Worm (Caenorhabditis elegans): ENCODE results near the gene F33H12.1.
A peak's percentile ranks its signal among the peaks of the same experiment; 100 is the strongest.
"Not testable (repeated sequence)": the region's sequence is repeated elsewhere in the genome, so short reads cannot be mapped to it uniquely, and the experiment has no call there.

The F33H12.1 gene

ce11 chrII:2631169-2631568, 30.9 kb downstream of the F33H12.1 start, which contains the start of gene D2062.1:
TSS of gene D2062.1 (plus strand) at chrII:2631469.
- no peak for TF ChIP-seq B0261.1 (tag; optimal IDR thresholded peaks at IDR 0.05)
- TF ChIP-seq hmg-1.2 (GFP tag; IDR thresholded peaks at IDR 0.05), result no peak
- no peak for TF ChIP-seq sptf-2 (GFP tag; optimal IDR thresholded peaks at IDR 0.05)
- TF ChIP-seq ceh-58 (GFP tag; IDR thresholded peaks at IDR 0.05), result no peak
- no peak for TF ChIP-seq madf-6 (GFP tag; IDR thresholded peaks at IDR 0.05)

DNA sequence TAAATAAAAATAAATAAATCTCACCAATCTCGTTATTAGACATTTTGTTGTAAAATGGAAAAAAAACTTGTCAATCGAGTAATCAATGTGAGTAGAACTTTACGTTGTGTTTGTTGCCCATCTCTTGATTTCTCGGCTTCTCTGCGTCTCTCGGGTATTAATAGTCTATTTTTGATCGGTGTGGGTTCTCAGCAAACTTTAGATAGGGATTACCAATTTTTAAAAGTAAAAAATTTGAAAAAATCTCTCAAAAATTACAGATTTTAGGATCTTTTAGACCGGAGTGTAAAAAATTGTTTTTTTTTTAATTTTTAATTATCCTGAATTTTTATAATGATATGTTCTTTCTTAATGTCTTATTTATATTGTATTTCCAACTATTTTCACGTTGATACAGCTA, 37.1 kb downstream of the F33H12.1 start, which contains the start of gene F22E5.21:
Gene F22E5.21 (minus strand): TSS at position 101 of the 400 bp plus-strand sequence.
- no peak for TF ChIP-seq tbx-9 (tag; optimal IDR thresholded peaks at IDR 0.05; ENCODE audit: borderline replicate concordance)

- TF ChIP-seq Y56A3A.18 (GFP tag; IDR thresholded peaks at IDR 0.05) (no peak), aptf-2 (GFP tag; conservative IDR thresholded peaks at IDR 0.05) (no peak), egl-18 (GFP tag; IDR thresholded peaks at IDR 0.05) (no peak), mcd-1 (GFP tag; IDR thresholded peaks at IDR 0.05) (peak; percentile 85), pha-4 (tag; optimal IDR thresholded peaks at IDR 0.05) (no peak), zim-3 (tag; optimal IDR thresholded peaks at IDR 0.05) (no peak), snpc-1.1 (tag; optimal IDR thresholded peaks at IDR 0.05; ENCODE audit: insufficient read depth) (no peak), atf-7 (tag; optimal IDR thresholded peaks at IDR 0.05) (no peak), dpl-1 (GFP tag; optimal IDR thresholded peaks at IDR 0.05) (peak; percentile 54), efl-1 (GFP tag; optimal IDR thresholded peaks at IDR 0.05) (peak; percentile 30), lin-54 (GFP tag; optimal IDR thresholded peaks at IDR 0.05) (peak; percentile 50), lsl-1 (GFP tag; optimal IDR thresholded peaks at IDR 0.05) (no peak), Y53F4B.3 (GFP tag; IDR thresholded peaks at IDR 0.05) (no peak), ztf-22 (GFP tag; optimal IDR thresholded peaks at IDR 0.05) (no peak), ceh-27 (GFP tag; optimal IDR thresholded peaks at IDR 0.05) (no peak), snpc-1.3 (tag; optimal IDR thresholded peaks at IDR 0.05; ENCODE audit: insufficient read depth) (no peak), F23B12.7 (tag; optimal IDR thresholded peaks at IDR 0.05; ENCODE audit: insufficient read depth) (no peak), chd-7 (tag; optimal IDR thresholded peaks at IDR 0.05) (no peak), nfya-2 (GFP tag; IDR thresholded peaks at IDR 0.05) (no peak), ZK185.1 (tag; optimal IDR thresholded peaks at IDR 0.05; ENCODE audit: poor library complexity, severe bottlenecking) (no peak), K11D2.4 (GFP tag; IDR thresholded peaks at IDR 0.05) (no peak), ccch-3 (GFP tag; optimal IDR thresholded peaks at IDR 0.05) (no peak)
These were observed 37.8 kb downstream of the F33H12.1 start, which contains the start of gene F22E5.9 for ce11 chrII:2638062-2638461. TSS of gene F22E5.9 (plus strand) at chrII:2638388.

DNA sequence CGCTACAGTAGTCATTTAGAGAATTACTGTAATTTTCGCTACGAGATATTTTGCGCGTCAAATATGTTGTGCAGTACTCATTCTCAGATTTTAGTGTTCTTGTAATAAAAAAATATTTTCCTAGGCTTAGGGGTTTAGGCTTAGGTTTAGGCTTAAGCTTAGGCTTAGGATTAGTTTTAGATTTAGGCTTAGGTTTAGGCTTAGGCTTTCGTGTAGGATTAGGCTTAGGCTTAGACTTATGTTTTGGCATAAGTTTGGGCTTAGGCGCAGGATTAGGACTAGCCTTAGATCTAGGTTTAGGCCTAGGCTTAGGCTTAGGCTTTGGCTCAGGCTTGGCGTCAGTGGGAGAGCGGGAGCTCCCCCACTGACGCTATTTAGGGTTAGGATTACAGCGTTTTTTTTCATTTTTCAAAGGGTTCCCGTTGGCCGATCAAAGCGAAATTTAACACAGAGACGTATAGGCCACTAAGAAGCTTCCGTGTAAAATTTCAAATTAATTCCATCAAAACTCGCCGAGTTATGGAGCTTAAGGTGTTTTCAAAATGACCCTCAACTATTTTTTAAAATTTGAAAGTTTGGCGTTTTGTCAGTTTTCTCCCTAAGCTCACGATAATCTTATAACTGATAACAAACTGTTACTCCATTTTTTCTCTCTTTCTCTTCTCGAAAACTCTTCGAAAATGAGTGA, 39.3 kb downstream of the F33H12.1 start, which contains the start of gene F22E5.8:
Gene F22E5.8 (plus strand): TSS at position 638 of the 688 bp plus-strand sequence.
- TF ChIP-seq efl-1 (GFP tag; optimal IDR thresholded peaks at IDR 0.05); madf-3 (GFP tag; IDR thresholded peaks at IDR 0.05); unc-62 (GFP tag; optimal IDR thresholded peaks at IDR 0.05): not testable (repeated sequence)

ce11 chrII:2640982-2641381, 40.7 kb downstream of the F33H12.1 start, which contains the start of gene F22E5.23:
TSS of gene F22E5.23 (plus strand) at chrII:2641282.
- TF ChIP-seq hmg-1.2 (GFP tag; IDR thresholded peaks at IDR 0.05) (no peak), F57C9.4 (tag; optimal IDR thresholded peaks at IDR 0.05) (no peak), snpc-3.4 (tag; optimal IDR thresholded peaks at IDR 0.05) (no peak), ztf-3 (GFP tag; optimal IDR thresholded peaks at IDR 0.05) (no peak), mcd-1 (GFP tag; IDR thresholded peaks at IDR 0.05) (no peak), F39B2.1 (GFP tag; IDR thresholded peaks at IDR 0.05) (no peak), ekl-4 (GFP tag; IDR thresholded peaks at IDR 0.05) (no peak), ztf-22 (GFP tag; optimal IDR thresholded peaks at IDR 0.05) (no peak), efl-1 (GFP tag; optimal IDR thresholded peaks at IDR 0.05) (no peak), madf-10 (tag; optimal IDR thresholded peaks at IDR 0.05) (no peak), attf-6 (GFP tag; IDR thresholded peaks at IDR 0.05) (no peak), sdz-38 (tag; optimal IDR thresholded peaks at IDR 0.05) (no peak), Y56A3A.18 (GFP tag; IDR thresholded peaks at IDR 0.05) (no peak), F22D6.2 (tag; optimal IDR thresholded peaks at IDR 0.05) (no peak), ceh-40 (GFP tag; IDR thresholded peaks at IDR 0.05) (no peak), hlh-12 (tag; optimal IDR thresholded peaks at IDR 0.05) (no peak)
